Fruit fly (Drosophila melanogaster) whole organism, prepupa: ENCODE results near the gene CG33090.

ENCODE experiments used
- CG11294 ChIP-seq: fragments of 200-800 bp; sonication (Bioruptor generic); IDR thresholded peaks from 2 replicates; pipeline ENCODE4 v1.3.6; 2022; ENCODE audit warnings: missing biosample characterization, missing genetic modification characterization
- CG15336 ChIP-seq: fragments of 200-800 bp; sonication (Bioruptor generic); IDR thresholded peaks from 2 replicates; pipeline ENCODE4 v1.3.6; 2022; ENCODE audit warnings: missing biosample characterization, missing genetic modification characterization
- CG1621 ChIP-seq: fragments of 200-800 bp; sonication (Bioruptor generic); optimal IDR thresholded peaks from 3 replicates; lab custom pipeline; 2018; ENCODE audit warnings: missing biosample characterization, mild to moderate bottlenecking, missing genetic modification characterization
- CG3032 ChIP-seq: fragments of 200-800 bp; optimal IDR thresholded peaks from 2 replicates; lab custom pipeline; 2019; ENCODE audit warnings: missing biosample characterization, mild to moderate bottlenecking, missing genetic modification characterization, moderate library complexity
- CG32006 ChIP-seq: fragments of 200-800 bp; sonication (Bioruptor generic); optimal IDR thresholded peaks from 3 replicates; lab custom pipeline; 2017; ENCODE audit warnings: missing biosample characterization, mild to moderate bottlenecking, missing genetic modification characterization
- CG3919 ChIP-seq: fragments of 200-800 bp; sonication (Bioruptor generic); optimal IDR thresholded peaks from 3 replicates; lab custom pipeline; 2016; ENCODE audit warnings: missing biosample characterization, missing genetic modification characterization
- CG4318 ChIP-seq: fragments of 200-800 bp; sonication (Bioruptor generic); optimal IDR thresholded peaks from 3 replicates; lab custom pipeline; 2017; ENCODE audit warnings: missing biosample characterization, mild to moderate bottlenecking, missing genetic modification characterization
- CG6163 ChIP-seq: fragments of 200-800 bp; sonication (Bioruptor generic); IDR thresholded peaks from 3 replicates; pipeline ENCODE4 v1.3.6; 2022; ENCODE audit warnings: missing biosample characterization, missing genetic modification characterization
- CG6276 ChIP-seq: fragments of 200-800 bp; sonication (Bioruptor generic); optimal IDR thresholded peaks from 2 replicates; lab custom pipeline; 2017; ENCODE audit warnings: missing biosample characterization, mild to moderate bottlenecking, missing genetic modification characterization
- CG6808 ChIP-seq: fragments of 200-800 bp; sonication (Bioruptor generic); optimal IDR thresholded peaks from 3 replicates; lab custom pipeline; 2017; ENCODE audit warnings: missing biosample characterization, missing genetic modification characterization, mild to moderate bottlenecking, moderate library complexity, missing genetic modification reagents
- CG6854 ChIP-seq: fragments of 200-800 bp; sonication (Bioruptor generic); optimal IDR thresholded peaks from 2 replicates; lab custom pipeline; 2017; ENCODE audit warnings: missing biosample characterization, mild to moderate bottlenecking, missing genetic modification characterization
- CG7368 ChIP-seq: fragments of 200-800 bp; sonication (Bioruptor generic); optimal IDR thresholded peaks from 3 replicates; lab custom pipeline; 2016; ENCODE audit warnings: missing biosample characterization, missing genetic modification characterization
- CG8119 ChIP-seq: fragments of 200-800 bp; sonication (Bioruptor generic); IDR thresholded peaks from 3 replicates; pipeline ENCODE4 v1.3.6; 2022; ENCODE audit warnings: missing biosample characterization, missing genetic modification characterization
- CG8319 ChIP-seq: fragments of 200-800 bp; sonication (Bioruptor generic); optimal IDR thresholded peaks from 3 replicates; lab custom pipeline; 2016; ENCODE audit warnings: missing biosample characterization, missing genetic modification characterization
- CG9139 ChIP-seq: fragments of 200-800 bp; sonication (Bioruptor generic); optimal IDR thresholded peaks from 3 replicates; lab custom pipeline; 2017; ENCODE audit warnings: missing biosample characterization, mild to moderate bottlenecking, missing genetic modification characterization
- Eip78C ChIP-seq: fragments of 200-800 bp; sonication (Bioruptor generic); peaks from one replicate; lab custom pipeline; 2016; ENCODE audit warnings: missing biosample characterization, missing genetic modification characterization
- Eip93F ChIP-seq: fragments of 200-800 bp; sonication (Bioruptor generic); optimal IDR thresholded peaks from 2 replicates; lab custom pipeline; 2016; ENCODE audit warnings: missing biosample characterization, mild to moderate bottlenecking, missing genetic modification characterization
- Ets96B ChIP-seq: fragments of 200-800 bp; optimal IDR thresholded peaks from 2 replicates; lab custom pipeline; 2019; ENCODE audit warnings: missing biosample characterization, mild to moderate bottlenecking, missing genetic modification characterization, moderate library complexity
- Gug ChIP-seq: fragments of 200-800 bp; sonication (Bioruptor generic); IDR thresholded peaks from 2 replicates; pipeline ENCODE4 v1.3.6; 2022; ENCODE audit warnings: missing biosample characterization, missing genetic modification characterization
- Hr38 ChIP-seq: sonication (Bioruptor generic); optimal IDR thresholded peaks from 2 replicates; lab custom pipeline; 2016; ENCODE audit warnings: missing biosample characterization, missing genetic modification characterization
- Hr39 ChIP-seq: fragments of 200-800 bp; sonication (Bioruptor generic); optimal IDR thresholded peaks from 2 replicates; lab custom pipeline; 2016; ENCODE audit warnings: missing biosample characterization, missing genetic modification characterization
- Lpt ChIP-seq: fragments of 200-800 bp; sonication (Bioruptor generic); optimal IDR thresholded peaks from 3 replicates; lab custom pipeline; 2016; ENCODE audit warnings: missing biosample characterization, missing genetic modification characterization
- Met ChIP-seq: fragments of 200-800 bp; sonication (Bioruptor generic); optimal IDR thresholded peaks from 3 replicates; lab custom pipeline; 2016; ENCODE audit warnings: missing biosample characterization, missing genetic modification characterization
- Sox14 ChIP-seq: fragments of 200-800 bp; sonication (Bioruptor generic); optimal IDR thresholded peaks from 3 replicates; lab custom pipeline; 2016; ENCODE audit warnings: missing biosample characterization, missing genetic modification characterization
- Sox15 ChIP-seq: fragments of 200-800 bp; sonication (Bioruptor generic); optimal IDR thresholded peaks from 3 replicates; lab custom pipeline; 2016; ENCODE audit warnings: missing biosample characterization, missing genetic modification characterization
- achi ChIP-seq: fragments of 200-800 bp; sonication (Bioruptor generic); optimal IDR thresholded peaks from 3 replicates; lab custom pipeline; 2016; ENCODE audit warnings: missing biosample characterization, missing genetic modification characterization
- acj6 ChIP-seq: fragments of 200-800 bp; sonication (Bioruptor generic); optimal IDR thresholded peaks from 3 replicates; lab custom pipeline; 2016; ENCODE audit warnings: missing biosample characterization, missing genetic modification characterization
- cyc ChIP-seq: fragments of 200-800 bp; sonication (Bioruptor generic); optimal IDR thresholded peaks from 3 replicates; lab custom pipeline; 2016; ENCODE audit warnings: missing biosample characterization, missing genetic modification characterization
- dac ChIP-seq: fragments of 200-800 bp; sonication (Bioruptor generic); optimal IDR thresholded peaks from 2 replicates; lab custom pipeline; 2017; ENCODE audit warnings: missing biosample characterization, mild to moderate bottlenecking, missing genetic modification characterization
- dsx ChIP-seq: fragments of 200-800 bp; optimal IDR thresholded peaks from 3 replicates; lab custom pipeline; 2019; ENCODE audit warnings: missing biosample characterization, mild to moderate bottlenecking, missing genetic modification characterization, moderate library complexity; ENCODE audit not compliant: poor library complexity, severe bottlenecking
- eg ChIP-seq: fragments of 200-800 bp; sonication (Bioruptor generic); IDR thresholded peaks from 3 replicates; pipeline ENCODE4 v1.3.6; 2022; ENCODE audit warnings: missing biosample characterization, missing genetic modification characterization
- fd59A ChIP-seq: fragments of 200-800 bp; sonication (Bioruptor generic); optimal IDR thresholded peaks from 2 replicates; lab custom pipeline; 2017; ENCODE audit warnings: missing biosample characterization, mild to moderate bottlenecking, missing genetic modification characterization, missing genetic modification reagents
- fkh ChIP-seq: fragments of 200-800 bp; sonication (Bioruptor generic); optimal IDR thresholded peaks from 3 replicates; lab custom pipeline; 2017; ENCODE audit warnings: missing biosample characterization, mild to moderate bottlenecking, missing genetic modification characterization, moderate library complexity
- lz ChIP-seq: fragments of 200-800 bp; sonication (Bioruptor generic); optimal IDR thresholded peaks from 3 replicates; lab custom pipeline; 2016; ENCODE audit warnings: missing biosample characterization, missing genetic modification characterization
- net ChIP-seq: fragments of 200-800 bp; sonication (Bioruptor generic); optimal IDR thresholded peaks from 3 replicates; lab custom pipeline; 2016; ENCODE audit warnings: missing biosample characterization, missing genetic modification characterization
- pdm3 ChIP-seq: fragments of 200-800 bp; sonication (Bioruptor generic); optimal IDR thresholded peaks from 3 replicates; lab custom pipeline; 2016; ENCODE audit warnings: missing biosample characterization, missing genetic modification characterization
- salr ChIP-seq, 2 experiments: fragments of 200-800 bp; sonication (Bioruptor generic); optimal IDR thresholded peaks; 3 replicates each; lab custom pipeline; 2016 to 2018; ENCODE audit warnings: missing biosample characterization in 2 of 2, missing genetic modification characterization in 2 of 2, mild to moderate bottlenecking in 1 of 2
- spab ChIP-seq: fragments of 200-800 bp; sonication (Bioruptor generic); optimal IDR thresholded peaks from 2 replicates; lab custom pipeline; 2017; ENCODE audit warnings: missing biosample characterization, mild to moderate bottlenecking, missing genetic modification characterization, missing genetic modification reagents
- svp ChIP-seq: fragments of 200-800 bp; sonication (Bioruptor generic); peaks from one replicate; lab custom pipeline; 2016; ENCODE audit warnings: missing biosample characterization, missing genetic modification characterization

CG33090 gene

DNA sequence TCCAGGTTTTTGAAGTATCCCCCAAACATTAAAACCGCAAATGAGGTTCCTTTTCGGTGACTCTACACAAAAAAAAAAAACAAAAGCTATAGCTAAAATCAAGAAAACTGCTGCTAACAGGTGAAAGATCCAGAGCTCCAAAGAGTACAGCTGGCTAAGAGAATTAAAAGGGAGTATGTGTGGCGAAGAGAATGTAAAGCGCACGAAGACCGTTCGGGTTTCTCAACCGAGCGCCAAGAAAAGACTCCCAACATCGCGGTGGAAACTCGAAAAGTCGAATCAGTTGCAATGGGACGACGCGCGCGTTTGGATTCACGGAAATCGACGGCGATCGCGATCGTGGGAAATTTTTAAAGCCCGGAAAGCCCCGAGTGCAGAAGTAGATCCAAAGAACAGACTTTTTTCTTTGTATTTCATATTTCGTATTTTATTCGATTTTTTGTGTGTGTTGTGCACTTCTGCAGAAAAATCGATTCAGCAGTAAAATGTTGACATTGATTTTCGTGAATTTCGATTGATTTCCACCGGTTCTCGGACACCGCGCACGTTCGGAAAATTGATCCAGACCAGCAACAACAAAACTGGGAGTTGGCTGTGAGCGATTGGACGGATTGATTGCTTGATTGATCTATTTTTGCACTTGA, 33.1 kb upstream of the CG33090 start:
- TF ChIP-seq dsx (GFP tag; lab: Kevin White, UChicago) (peak; percentile 20), salr (GFP tag; optimal IDR thresholded peaks at IDR 0.05; lab: Kevin White, UChicago) (no peak), CG7368 (no peak), Eip93F (no peak), Gug (GFP tag; lab: Robert Waterston, UW) (no peak), Sox14 (GFP tag; lab: Kevin White, UChicago) (no peak), cyc (GFP tag; lab: Kevin White, UChicago) (no peak), Hr39 (no peak), Sox15 (GFP tag; lab: Kevin White, UChicago) (no peak), CG6808 (no peak), Ets96B (tag; lab: Kevin White, UChicago) (no peak), fd59A (GFP tag; lab: Kevin White, UChicago) (no peak), achi (no peak), lz (GFP tag; lab: Kevin White, UChicago) (no peak), spab (GFP tag; lab: Kevin White, UChicago) (no peak), dac (no peak), CG11294 (GFP tag; lab: Robert Waterston, UW) (no peak), fkh (GFP tag; lab: Kevin White, UChicago) (no peak), CG6163 (GFP tag; lab: Robert Waterston, UW) (0 out of 3 replicates have a peak, but pooled peaks have one; percentile 14), CG3032 (tag; lab: Kevin White, UChicago) (no peak), Lpt (GFP tag; lab: Kevin White, UChicago) (no peak), CG4318 (GFP tag; lab: Kevin White, UChicago) (no peak), CG6854 (GFP tag; lab: Kevin White, UChicago) (no peak), CG9139 (peak; percentile 8), net (GFP tag; lab: Kevin White, UChicago) (peak; percentile 16), CG8119 (GFP tag; lab: Robert Waterston, UW) (no peak), Met (GFP tag; lab: Kevin White, UChicago) (no peak), CG6276 (GFP tag; lab: Kevin White, UChicago) (no peak), Eip78C (GFP tag; lab: Kevin White, UChicago) (peak; percentile 60), CG1621 (no peak), eg (GFP tag; lab: Robert Waterston, UW) (peak; percentile 37; the same call in 1 of the 3 replicates), CG15336 (GFP tag; lab: Robert Waterston, UW) (peak; percentile 47; the same call in 1 of the 2 replicates), pdm3 (GFP tag; lab: Kevin White, UChicago) (no peak), Hr38 (no peak), CG3919 (GFP tag; lab: Kevin White, UChicago) (peak; percentile 26), CG8319 (GFP tag; lab: Kevin White, UChicago) (no peak), svp (GFP tag; lab: Kevin White, UChicago) (peak; percentile 54), acj6 (GFP tag; lab: Kevin White, UChicago) (no peak)

DNA sequence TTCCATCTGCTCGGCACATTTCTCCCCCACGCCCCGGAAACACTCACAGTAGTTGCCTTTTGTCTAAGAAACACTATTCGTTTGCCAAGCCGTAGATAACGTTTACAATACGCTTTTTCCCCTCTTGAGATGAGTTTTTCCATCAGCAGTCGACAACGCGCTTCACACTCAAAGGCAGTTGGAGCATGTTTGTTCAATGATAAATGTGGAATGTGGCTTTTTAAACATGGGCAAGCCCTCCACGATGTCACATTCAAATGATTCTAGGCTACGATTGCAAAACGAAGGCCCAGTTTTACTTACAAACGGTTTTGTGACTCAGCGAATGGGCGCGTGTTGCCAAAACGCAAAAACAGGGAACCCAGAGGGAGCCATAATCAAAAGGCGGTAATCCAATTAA, 31.5 kb upstream of the CG33090 start:
- TF ChIP-seq fkh (GFP tag; lab: Kevin White, UChicago) (peak; percentile 27), net (GFP tag; lab: Kevin White, UChicago) (no peak), CG6808 (no peak)

DNA sequence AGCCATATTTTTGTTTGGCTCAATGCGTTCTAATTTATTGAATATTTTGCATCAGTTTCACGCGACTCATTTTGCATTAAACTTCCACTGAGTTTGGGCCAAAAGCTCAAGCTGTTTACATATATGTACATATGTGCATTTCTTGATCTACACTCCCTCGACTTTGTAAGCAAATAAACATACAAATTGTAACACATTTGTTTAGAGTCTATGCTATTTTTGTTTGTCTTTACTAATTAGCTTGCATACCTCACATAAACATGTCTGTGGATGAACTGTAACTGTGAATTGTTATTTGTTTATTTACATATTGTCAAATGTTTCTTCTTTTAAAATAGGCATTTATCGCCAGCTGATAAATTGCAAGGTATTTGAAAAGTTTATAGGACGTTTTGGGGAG, 26.4 kb upstream of the CG33090 start:
- TF ChIP-seq fkh (GFP tag; lab: Kevin White, UChicago), result peak; percentile 12
- TF ChIP-seq CG32006, result no peak
- TF ChIP-seq CG8319 (GFP tag; lab: Kevin White, UChicago), result no peak
